Fruit fly (Drosophila melanogaster) whole organism, embryonic: Measurements from ENCODE around the gene CG32971.

Source experiments
- Bdp1 ChIP-seq: fragments of 200-800 bp; sonication (Bioruptor generic); optimal IDR thresholded peaks from 3 replicates; lab custom pipeline; 2016; ENCODE audit warnings: missing biosample characterization, missing genetic modification characterization
- Bgb ChIP-seq: fragments of 200-800 bp; sonication (Bioruptor generic); IDR thresholded peaks from 2 replicates; pipeline ENCODE4 v1.3.6; 2022; ENCODE audit warnings: missing biosample characterization, missing genetic modification characterization; ENCODE audit not compliant: partially characterized antibody
- CG10209 ChIP-seq: fragments of 200-800 bp; sonication (Bioruptor generic); optimal IDR thresholded peaks from 3 replicates; lab custom pipeline; 2017; ENCODE audit warnings: missing biosample characterization, mild to moderate bottlenecking, missing genetic modification characterization, missing genetic modification reagents
- CG10321 ChIP-seq: fragments of 200-800 bp; sonication (Bioruptor generic); IDR thresholded peaks from 2 replicates; pipeline ENCODE4 v1.3.6; 2022; ENCODE audit warnings: missing biosample characterization, missing genetic modification characterization
- CG10462 ChIP-seq: fragments of 200-800 bp; sonication (Bioruptor generic); optimal IDR thresholded peaks from 2 replicates; lab custom pipeline; 2016; ENCODE audit warnings: missing biosample characterization, missing genetic modification characterization
- CG11247 ChIP-seq: fragments of 200-800 bp; sonication (Bioruptor generic); IDR thresholded peaks from 2 replicates; pipeline ENCODE4 v1.3.6; 2022; ENCODE audit warnings: missing biosample characterization, missing genetic modification characterization
- CG11398 ChIP-seq: fragments of 200-800 bp; sonication (Bioruptor generic); optimal IDR thresholded peaks from 2 replicates; lab custom pipeline; 2016; ENCODE audit warnings: missing biosample characterization, missing genetic modification characterization
- CG14050 ChIP-seq: fragments of 200-800 bp; sonication (Bioruptor generic); IDR thresholded peaks from 3 replicates; pipeline ENCODE4 v1.3.6; 2022; ENCODE audit warnings: missing biosample characterization, missing genetic modification characterization
- CG15011 ChIP-seq: fragments of 200-800 bp; sonication (Bioruptor generic); optimal IDR thresholded peaks from 3 replicates; lab custom pipeline; 2018; ENCODE audit warnings: missing biosample characterization, mild to moderate bottlenecking, missing genetic modification characterization
- CG15073 ChIP-seq: fragments of 200-800 bp; sonication (Bioruptor generic); optimal IDR thresholded peaks from 2 replicates; lab custom pipeline; 2016; ENCODE audit warnings: missing biosample characterization, missing genetic modification characterization
- CG15479 ChIP-seq: fragments of 200-800 bp; sonication (Bioruptor generic); optimal IDR thresholded peaks from 3 replicates; lab custom pipeline; 2019; ENCODE audit warnings: missing biosample characterization, mild to moderate bottlenecking, missing genetic modification characterization, moderate library complexity
- CG1602 ChIP-seq: fragments of 200-800 bp; sonication (Bioruptor generic); optimal IDR thresholded peaks from 3 replicates; lab custom pipeline; 2016; ENCODE audit warnings: missing biosample characterization, missing genetic modification characterization
- CG16779 ChIP-seq: fragments of 200-800 bp; sonication (Bioruptor generic); IDR thresholded peaks from 2 replicates; pipeline ENCODE4 v1.3.6; 2022; ENCODE audit warnings: missing biosample characterization, missing genetic modification characterization
- CG17912 ChIP-seq: fragments of 200-800 bp; sonication (Bioruptor generic); optimal IDR thresholded peaks from 2 replicates; lab custom pipeline; 2018; ENCODE audit warnings: missing biosample characterization, mild to moderate bottlenecking, missing genetic modification characterization
- CG2129 ChIP-seq: fragments of 200-800 bp; sonication (Bioruptor generic); IDR thresholded peaks from 2 replicates; pipeline ENCODE4 v1.3.6; 2022; ENCODE audit warnings: missing biosample characterization, missing genetic modification characterization; ENCODE audit not compliant: partially characterized antibody
- CG2875 ChIP-seq: fragments of 200-800 bp; sonication (Bioruptor generic); optimal IDR thresholded peaks from 2 replicates; lab custom pipeline; 2017; ENCODE audit warnings: missing biosample characterization, mild to moderate bottlenecking, missing genetic modification characterization, missing genetic modification reagents
- CG30020 ChIP-seq: fragments of 200-800 bp; optimal IDR thresholded peaks from 2 replicates; lab custom pipeline; 2019; ENCODE audit warnings: missing biosample characterization, mild to moderate bottlenecking, missing genetic modification characterization, moderate library complexity
- CG32767 ChIP-seq: fragments of 200-800 bp; sonication (Bioruptor generic); IDR thresholded peaks from 2 replicates; pipeline ENCODE4 v1.3.6; 2022; ENCODE audit warnings: missing biosample characterization, missing genetic modification characterization
- CG6654 ChIP-seq: fragments of 200-800 bp; sonication (Bioruptor generic); optimal IDR thresholded peaks from 2 replicates; lab custom pipeline; 2017; ENCODE audit warnings: missing biosample characterization, mild to moderate bottlenecking, missing genetic modification characterization
- CG7357 ChIP-seq: fragments of 200-800 bp; sonication (Bioruptor generic); IDR thresholded peaks from 3 replicates; pipeline ENCODE4 v1.3.6; 2022; ENCODE audit warnings: missing biosample characterization, missing genetic modification characterization
- CG7745 ChIP-seq: fragments of 200-800 bp; sonication (Bioruptor generic); optimal IDR thresholded peaks from 2 replicates; lab custom pipeline; 2018; ENCODE audit warnings: missing biosample characterization, mild to moderate bottlenecking, missing genetic modification characterization, moderate library complexity
- CG7963 ChIP-seq: fragments of 200-800 bp; sonication (Bioruptor generic); IDR thresholded peaks from 3 replicates; pipeline ENCODE4 v1.3.6; 2022; ENCODE audit warnings: missing biosample characterization, missing genetic modification characterization; ENCODE audit not compliant: partially characterized antibody
- CG7987 ChIP-seq: fragments of 200-800 bp; sonication (Bioruptor generic); optimal IDR thresholded peaks from 2 replicates; lab custom pipeline; 2018; ENCODE audit warnings: missing biosample characterization, mild to moderate bottlenecking, missing genetic modification characterization, moderate library complexity
- CG8281 ChIP-seq: fragments of 200-800 bp; sonication (Bioruptor generic); optimal IDR thresholded peaks from 2 replicates; lab custom pipeline; 2018; ENCODE audit warnings: missing biosample characterization, mild to moderate bottlenecking, missing genetic modification characterization, moderate library complexity
- CG8388 ChIP-seq: fragments of 200-800 bp; sonication (Bioruptor generic); optimal IDR thresholded peaks from 2 replicates; lab custom pipeline; 2019; ENCODE audit warnings: missing biosample characterization, mild to moderate bottlenecking, missing genetic modification characterization, moderate library complexity
- CHES-1-like ChIP-seq: fragments of 200-800 bp; sonication (Bioruptor generic); optimal IDR thresholded peaks from 2 replicates; lab custom pipeline; 2016; ENCODE audit warnings: missing biosample characterization, missing genetic modification characterization
- Dbx ChIP-seq: fragments of 200-800 bp; sonication (Bioruptor generic); IDR thresholded peaks from 3 replicates; pipeline ENCODE4 v1.3.6; 2022; ENCODE audit warnings: missing biosample characterization, missing genetic modification characterization
- Ets65A ChIP-seq: fragments of 200-800 bp; sonication (Bioruptor generic); peaks from one replicate; lab custom pipeline; 2016; ENCODE audit warnings: missing biosample characterization, missing genetic modification characterization
- Fer2 ChIP-seq: fragments of 200-800 bp; sonication (Bioruptor generic); optimal IDR thresholded peaks from 2 replicates; lab custom pipeline; 2018; ENCODE audit warnings: missing biosample characterization, mild to moderate bottlenecking, missing genetic modification characterization, moderate library complexity
- Hr39 ChIP-seq: fragments of >200 bp; optimal IDR thresholded peaks from 2 replicates; lab custom pipeline; 2017
- NFAT ChIP-seq: fragments of 200-800 bp; sonication (Bioruptor generic); IDR thresholded peaks from 2 replicates; pipeline ENCODE4 v1.3.6; 2022; ENCODE audit warnings: missing biosample characterization, missing genetic modification characterization
- Optix ChIP-seq: fragments of 200-800 bp; sonication (Bioruptor generic); IDR thresholded peaks from 3 replicates; pipeline ENCODE4 v1.3.6; 2022; ENCODE audit warnings: missing biosample characterization, missing genetic modification characterization
- Pdp1 ChIP-seq, 2 experiments: fragments of 200-800 bp; sonication (Bioruptor generic); optimal IDR thresholded peaks; 3 replicates each; lab custom pipeline; 2016; ENCODE audit warnings: missing biosample characterization in 2 of 2, missing genetic modification characterization in 2 of 2, mild to moderate bottlenecking in 1 of 2, moderate library complexity in 1 of 2
- Sox100B ChIP-seq: fragments of 200-800 bp; sonication (Bioruptor generic); optimal IDR thresholded peaks from 3 replicates; lab custom pipeline; 2018; ENCODE audit warnings: missing biosample characterization, mild to moderate bottlenecking, missing genetic modification characterization
- Usf ChIP-seq: fragments of 200-800 bp; sonication (Bioruptor generic); optimal IDR thresholded peaks from 2 replicates; lab custom pipeline; 2017; ENCODE audit warnings: missing genotype, missing biosample characterization, missing genetic modification characterization
- ase ChIP-seq: fragments of 200-800 bp; sonication (Bioruptor generic); IDR thresholded peaks from 3 replicates; pipeline ENCODE4 v1.3.6; 2022; ENCODE audit warnings: missing biosample characterization, missing genetic modification characterization
- cad ChIP-seq: fragments of >200 bp; optimal IDR thresholded peaks from 2 replicates; lab custom pipeline; 2017; ENCODE audit warnings: missing biosample characterization, missing genetic modification characterization
- cg ChIP-seq: fragments of 200-800 bp; sonication (Bioruptor generic); optimal IDR thresholded peaks from 3 replicates; lab custom pipeline; 2019; ENCODE audit warnings: missing biosample characterization, mild to moderate bottlenecking, missing genetic modification characterization, moderate library complexity
- chinmo ChIP-seq: fragments of 200-800 bp; sonication (Bioruptor generic); IDR thresholded peaks from 4 replicates; pipeline ENCODE4 v1.3.6; 2022; ENCODE audit warnings: missing biosample characterization, missing genetic modification characterization; ENCODE audit not compliant: partially characterized antibody
- dan ChIP-seq: fragments of 200-800 bp; sonication (Bioruptor generic); IDR thresholded peaks from 2 replicates; pipeline ENCODE4 v1.3.6; 2022; ENCODE audit warnings: missing biosample characterization, missing genetic modification characterization
- ems ChIP-seq: fragments of 200-800 bp; sonication (Bioruptor generic); optimal IDR thresholded peaks from 3 replicates; lab custom pipeline; 2016; ENCODE audit warnings: missing biosample characterization, missing genetic modification characterization
- klu ChIP-seq: fragments of 200-800 bp; sonication (Bioruptor generic); IDR thresholded peaks from 2 replicates; pipeline ENCODE4 v1.3.6; 2022; ENCODE audit warnings: missing biosample characterization, missing genetic modification characterization
- luna ChIP-seq: fragments of 200-800 bp; sonication (Bioruptor generic); optimal IDR thresholded peaks from 2 replicates; lab custom pipeline; 2016; ENCODE audit warnings: missing biosample characterization, missing genetic modification characterization
- mirr ChIP-seq: fragments of 200-800 bp; sonication (Bioruptor generic); optimal IDR thresholded peaks from 3 replicates; lab custom pipeline; 2018; ENCODE audit warnings: missing biosample characterization, mild to moderate bottlenecking, missing genetic modification characterization
- oc ChIP-seq: fragments of 200-800 bp; sonication (Bioruptor generic); optimal IDR thresholded peaks from 2 replicates; lab custom pipeline; 2018; ENCODE audit warnings: missing biosample characterization, mild to moderate bottlenecking, missing genetic modification characterization, moderate library complexity
- pros ChIP-seq: fragments of 200-800 bp; sonication (Bioruptor generic); optimal IDR thresholded peaks from 3 replicates; lab custom pipeline; 2019; ENCODE audit warnings: missing biosample characterization, mild to moderate bottlenecking, missing genetic modification characterization, moderate library complexity
- repo ChIP-seq: fragments of 200-800 bp; sonication (Bioruptor generic); optimal IDR thresholded peaks from 2 replicates; lab custom pipeline; 2016; ENCODE audit warnings: missing biosample characterization, missing genetic modification characterization
- shn ChIP-seq: fragments of 200-800 bp; sonication (Bioruptor generic); optimal IDR thresholded peaks from 3 replicates; lab custom pipeline; 2016; ENCODE audit warnings: missing biosample characterization, missing genetic modification characterization
- ssp ChIP-seq: fragments of 200-800 bp; sonication (Bioruptor generic); IDR thresholded peaks from 2 replicates; pipeline ENCODE4 v1.3.6; 2022; ENCODE audit warnings: missing biosample characterization, missing genetic modification characterization
- usp ChIP-seq: fragments of >200 bp; optimal IDR thresholded peaks from 2 replicates; lab custom pipeline; 2017; ENCODE audit warnings: missing biosample characterization, missing genetic modification characterization
- zen ChIP-seq: fragments of 200-800 bp; sonication (Bioruptor generic); optimal IDR thresholded peaks from 3 replicates; lab custom pipeline; 2018; ENCODE audit warnings: missing biosample characterization, mild to moderate bottlenecking, missing genetic modification characterization, moderate library complexity

Gene CG32971

dm6 chr2L:14280772-14281171 lies 6.2 kb downstream of the CG32971 start:
- TF ChIP-seq ase (GFP tag; lab: Robert Waterston, UW) = no peak
- TF ChIP-seq CG8281 (tag; lab: Kevin White, UChicago) = peak; percentile 56
- TF ChIP-seq Bdp1 = no peak
- peak; percentile 1 for TF ChIP-seq cad (GFP tag; lab: Kevin White, UChicago)
- TF ChIP-seq CG10209 (GFP tag; lab: Kevin White, UChicago) = peak; percentile 2
- TF ChIP-seq CG6654 (GFP tag; lab: Kevin White, UChicago) = peak; percentile 85

dm6 chr2L:14284636-14285035 lies 10.0 kb downstream of the CG32971 start:
- TF ChIP-seq Ets65A (no peak), Sox100B (GFP tag; lab: Kevin White, UChicago) (no peak), ssp (GFP tag; lab: Robert Waterston, UW) (no peak), CG17912 (GFP tag; lab: Kevin White, UChicago) (no peak), CG8388 (GFP tag; lab: Kevin White, UChicago) (no peak), CG7963 (GFP tag; lab: Robert Waterston, UW) (no peak), CG30020 (tag; lab: Kevin White, UChicago) (no peak), CG10321 (no peak), dan (GFP tag; lab: Robert Waterston, UW) (no peak), CG14050 (no peak), ems (GFP tag; lab: Kevin White, UChicago) (no peak), CG7357 (no peak), CHES-1-like (GFP tag; lab: Kevin White, UChicago) (no peak), repo (GFP tag; lab: Kevin White, UChicago) (no peak), CG11247 (no peak), shn (GFP tag; lab: Kevin White, UChicago) (no peak), Dbx (no peak), luna (GFP tag; lab: Kevin White, UChicago) (no peak), chinmo (GFP tag; lab: Robert Waterston, UW) (no peak), Fer2 (tag; lab: Kevin White, UChicago) (no peak), Usf (GFP tag; lab: Kevin White, UChicago) (no peak), CG2875 (no peak), CG15073 (GFP tag; lab: Kevin White, UChicago) (no peak), CG11398 (GFP tag; lab: Kevin White, UChicago) (no peak), CG7987 (GFP tag; lab: Kevin White, UChicago) (no peak), CG16779 (GFP tag; lab: Robert Waterston, UW) (no peak), NFAT (GFP tag; lab: Robert Waterston, UW) (no peak), CG1602 (no peak), cg (GFP tag; lab: Kevin White, UChicago) (no peak), zen (tag; lab: Kevin White, UChicago) (no peak), Optix (no peak), usp (GFP tag; lab: Kevin White, UChicago) (no peak), CG15011 (GFP tag; lab: Kevin White, UChicago) (no peak), CG7745 (tag; lab: Kevin White, UChicago) (peak; percentile 17), CG15479 (GFP tag; lab: Kevin White, UChicago) (peak; percentile 20), CG2129 (GFP tag; lab: Robert Waterston, UW) (no peak), pros (no peak), Hr39 (no peak), CG32767 (no peak), Pdp1 (GFP tag; optimal IDR thresholded peaks at IDR 0.05; lab: Kevin White, UChicago) (peak in 1 of 2 experiments; percentile 74), klu (GFP tag; lab: Robert Waterston, UW) (no peak), oc (peak; percentile 52), Bgb (no peak), mirr (GFP tag; lab: Kevin White, UChicago) (no peak), CG10462 (GFP tag; lab: Kevin White, UChicago) (no peak)
